Worm (Caenorhabditis elegans) whole organism, midembryonic: Measurements from ENCODE around the gene ifta-2.
A peak's percentile ranks its signal among the peaks of the same experiment; 100 is the strongest.

Experiments
- T22C8.4 ChIP-seq: fragments of 200-800 bp; sonication (Bioruptor generic); IDR thresholded peaks from 2 replicates; pipeline ENCODE4 v1.3.6; 2022; ENCODE audit warnings: missing genetic modification characterization, missing compliant biosample characterization
- cog-1 ChIP-seq: sonication (generic microtip); optimal IDR thresholded peaks from 2 replicates; lab custom pipeline; 2016; ENCODE audit warnings: missing genetic modification characterization, missing compliant biosample characterization
- flt-1 ChIP-seq: fragments of 200-800 bp; sonication (Bioruptor generic); IDR thresholded peaks from 2 replicates; pipeline ENCODE4 v1.3.6; 2022; ENCODE audit warnings: missing genetic modification characterization, missing compliant biosample characterization
- klf-2 ChIP-seq: fragments of 200-800 bp; sonication (Bioruptor generic); conservative IDR thresholded peaks from 2 replicates; pipeline ENCODE4 v1.3.6; 2022; ENCODE audit warnings: missing genetic modification reagents, missing genetic modification characterization, missing compliant biosample characterization
- med-1 ChIP-seq: sonication (generic microtip); optimal IDR thresholded peaks from 2 replicates; lab custom pipeline; 2017; ENCODE audit warnings: missing genetic modification characterization, mild to moderate bottlenecking, missing compliant biosample characterization, antibody characterized with exemption, missing genetic modification reagents; ENCODE audit not compliant: insufficient read depth
- tab-1 ChIP-seq: fragments of 200-800 bp; sonication (Bioruptor generic); IDR thresholded peaks from 2 replicates; pipeline ENCODE4 v1.3.6; 2022; ENCODE audit warnings: missing genetic modification characterization, missing compliant biosample characterization
- ztf-29 ChIP-seq: fragments of 200-800 bp; sonication (Bioruptor generic); IDR thresholded peaks from 2 replicates; pipeline ENCODE4 v1.3.6; 2022; ENCODE audit warnings: missing genetic modification reagents, missing genetic modification characterization, missing compliant biosample characterization

DNA sequence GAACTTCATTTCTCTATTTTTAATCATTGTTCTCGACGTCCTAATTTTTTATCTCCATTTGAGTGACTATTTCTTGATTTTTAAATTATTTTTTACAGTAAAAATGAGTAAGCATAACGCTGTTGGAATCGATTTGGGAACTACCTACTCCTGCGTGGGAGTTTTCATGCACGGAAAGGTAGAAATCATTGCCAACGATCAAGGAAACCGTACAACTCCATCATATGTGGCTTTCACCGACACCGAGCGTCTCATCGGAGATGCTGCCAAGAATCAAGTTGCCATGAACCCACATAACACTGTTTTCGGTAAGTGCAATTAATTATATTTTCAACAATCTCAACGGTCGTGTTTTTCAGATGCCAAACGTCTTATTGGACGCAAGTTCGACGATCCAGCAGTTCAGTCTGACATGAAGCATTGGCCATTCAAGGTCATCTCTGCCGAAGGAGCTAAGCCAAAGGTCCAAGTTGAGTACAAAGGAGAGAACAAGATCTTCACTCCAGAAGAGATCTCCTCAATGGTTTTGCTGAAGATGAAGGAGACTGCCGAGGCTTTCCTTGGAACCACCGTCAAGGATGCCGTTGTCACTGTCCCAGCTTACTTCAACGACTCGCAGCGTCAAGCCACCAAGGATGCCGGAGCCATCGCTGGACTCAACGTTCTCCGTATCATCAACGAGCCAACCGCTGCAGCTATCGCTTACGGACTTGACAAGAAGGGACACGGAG lies 22.8 kb downstream of the ifta-2 start, which contains the start of gene hsp-1:
- TF ChIP-seq tab-1 (GFP tag; lab: Robert Waterston, UW) (peak; percentile 35; the same call in 1 of the 2 replicates), flt-1 (GFP tag; lab: Robert Waterston, UW) (no peak), T22C8.4 (GFP tag; lab: Robert Waterston, UW) (no peak), cog-1 (tag; lab: Kevin White, UChicago) (no peak), med-1 (GFP tag; lab: Kevin White, UChicago) (no peak), ztf-29 (no peak), klf-2 (GFP tag; lab: Robert Waterston, UW) (no peak)
